Fruit fly (Drosophila melanogaster) whole organism, embryonic: ENCODE results near the gene CG2574.

Experiments used
- Awh ChIP-seq: fragments of 200-800 bp; sonication (Bioruptor generic); IDR thresholded peaks from 2 replicates; pipeline ENCODE4, ENCODE4 v1.3.6; 2022; ENCODE audit warnings: missing biosample characterization, missing genetic modification characterization
- BtbVII ChIP-seq: fragments of 200-800 bp; sonication (Bioruptor generic); optimal IDR thresholded peaks from 3 replicates; lab custom pipeline; 2017; ENCODE audit warnings: missing biosample characterization, mild to moderate bottlenecking, missing genetic modification characterization
- CG10462 ChIP-seq: fragments of 200-800 bp; sonication (Bioruptor generic); optimal IDR thresholded peaks from 2 replicates; lab custom pipeline; 2016; ENCODE audit warnings: missing biosample characterization, missing genetic modification characterization
- CG10959 ChIP-seq: fragments of 200-800 bp; sonication (Bioruptor generic); IDR thresholded peaks from 2 replicates; pipeline ENCODE4 v1.3.6; 2022; ENCODE audit warnings: missing biosample characterization, missing genetic modification characterization
- CG11504 ChIP-seq: fragments of 200-800 bp; sonication (Bioruptor generic); optimal IDR thresholded peaks from 3 replicates; lab custom pipeline; 2019; ENCODE audit warnings: missing biosample characterization, mild to moderate bottlenecking, missing genetic modification characterization, moderate library complexity
- CG12104 ChIP-seq: fragments of 200-800 bp; sonication (Bioruptor generic); optimal IDR thresholded peaks from 3 replicates; lab custom pipeline; 2016; ENCODE audit warnings: missing biosample characterization, missing genetic modification characterization
- CG15269 ChIP-seq: fragments of 200-800 bp; sonication (Bioruptor generic); optimal IDR thresholded peaks from 2 replicates; lab custom pipeline; 2018; ENCODE audit warnings: missing biosample characterization, mild to moderate bottlenecking, missing genetic modification characterization, moderate library complexity
- CG16863 ChIP-seq: fragments of 200-800 bp; sonication (Bioruptor generic); optimal IDR thresholded peaks from 3 replicates; lab custom pipeline; 2016; ENCODE audit warnings: missing biosample characterization, missing genetic modification characterization
- CG17802 ChIP-seq: fragments of 200-800 bp; sonication (Bioruptor generic); optimal IDR thresholded peaks from 2 replicates; lab custom pipeline; 2018; ENCODE audit warnings: missing biosample characterization, mild to moderate bottlenecking, missing genetic modification characterization, moderate library complexity
- CG32772 ChIP-seq: fragments of 200-800 bp; sonication (Bioruptor generic); IDR thresholded peaks from 2 replicates; pipeline ENCODE4 v1.3.6; 2022; ENCODE audit warnings: missing biosample characterization, missing genetic modification characterization
- CG4707 ChIP-seq: fragments of 200-800 bp; sonication (Bioruptor generic); optimal IDR thresholded peaks from 2 replicates; lab custom pipeline; 2018; ENCODE audit warnings: missing biosample characterization, mild to moderate bottlenecking, missing genetic modification characterization, moderate library complexity
- CG4854 ChIP-seq: fragments of 200-800 bp; sonication (Bioruptor generic); optimal IDR thresholded peaks from 2 replicates; lab custom pipeline; 2016; ENCODE audit warnings: missing biosample characterization, missing genetic modification characterization, inconsistent platforms
- CG6689 ChIP-seq: fragments of 200-800 bp; sonication (Bioruptor generic); IDR thresholded peaks from 2 replicates; pipeline ENCODE4 v1.3.6; 2022; ENCODE audit warnings: missing biosample characterization, missing genetic modification characterization
- CG6813 ChIP-seq: fragments of 200-800 bp; sonication (Bioruptor generic); optimal IDR thresholded peaks from 2 replicates; lab custom pipeline; 2017; ENCODE audit warnings: missing biosample characterization, missing genetic modification characterization, mild to moderate bottlenecking, moderate library complexity, missing genetic modification reagents
- CG9215 ChIP-seq: fragments of 200-800 bp; sonication (Bioruptor generic); IDR thresholded peaks from 2 replicates; pipeline ENCODE4 v1.3.6; 2022; ENCODE audit warnings: missing biosample characterization, missing genetic modification characterization
- CG9437 ChIP-seq: fragments of 200-800 bp; sonication (Bioruptor generic); optimal IDR thresholded peaks from 2 replicates; lab custom pipeline; 2018; ENCODE audit warnings: missing biosample characterization, mild to moderate bottlenecking, missing genetic modification characterization
- Dip2 ChIP-seq: fragments of 200-800 bp; sonication (Bioruptor generic); IDR thresholded peaks from 2 replicates; pipeline ENCODE4 v1.3.6; 2022; ENCODE audit warnings: missing biosample characterization, missing genetic modification characterization
- Dip3 ChIP-seq: fragments of 200-800 bp; sonication (Bioruptor generic); optimal IDR thresholded peaks from 3 replicates; lab custom pipeline; 2016; ENCODE audit warnings: missing biosample characterization, missing genetic modification characterization
- Dll ChIP-seq: fragments of 200-800 bp; sonication (Bioruptor generic); IDR thresholded peaks from 4 replicates; pipeline ENCODE4 v1.3.6; 2022; ENCODE audit warnings: missing biosample characterization, missing genetic modification characterization; ENCODE audit not compliant: partially characterized antibody
- Ets97D ChIP-seq: fragments of 200-800 bp; sonication (Bioruptor generic); optimal IDR thresholded peaks from 3 replicates; lab custom pipeline; 2016; ENCODE audit warnings: missing biosample characterization, missing genetic modification characterization
- Fer3 ChIP-seq: fragments of 200-800 bp; sonication (Bioruptor generic); optimal IDR thresholded peaks from 2 replicates; lab custom pipeline; 2018; ENCODE audit warnings: missing biosample characterization, mild to moderate bottlenecking, missing genetic modification characterization, moderate library complexity
- H15 ChIP-seq: fragments of 200-800 bp; sonication (Bioruptor generic); IDR thresholded peaks from 3 replicates; pipeline ENCODE4 v1.3.6; 2022; ENCODE audit warnings: missing biosample characterization, missing genetic modification characterization
- H2.0 ChIP-seq: fragments of 200-800 bp; sonication (Bioruptor generic); IDR thresholded peaks from 2 replicates; pipeline ENCODE4 v1.3.6; 2022; ENCODE audit warnings: missing biosample characterization, missing genetic modification characterization
- Hsf ChIP-seq: fragments of 200-800 bp; sonication (Bioruptor generic); optimal IDR thresholded peaks from 3 replicates; lab custom pipeline; 2016; ENCODE audit warnings: missing biosample characterization, missing genetic modification characterization
- MBD-R2 ChIP-seq: fragments of 200-800 bp; sonication (Bioruptor generic); IDR thresholded peaks from 2 replicates; pipeline ENCODE4 v1.3.6; 2022; ENCODE audit warnings: missing biosample characterization, missing genetic modification characterization
- NfI ChIP-seq: fragments of 200-800 bp; sonication (Bioruptor generic); optimal IDR thresholded peaks from 3 replicates; lab custom pipeline; 2018; ENCODE audit warnings: missing biosample characterization, mild to moderate bottlenecking, missing genetic modification characterization, moderate library complexity
- Spps ChIP-seq: fragments of 200-800 bp; sonication (Bioruptor generic); optimal IDR thresholded peaks from 2 replicates; lab custom pipeline; 2018; ENCODE audit warnings: missing biosample characterization, mild to moderate bottlenecking, missing genetic modification characterization
- Trl ChIP-seq, 3 experiments: fragments of >200 bp in 2 of 3; fragments of 200-800 bp in 1 of 3; sonication (Bioruptor generic) in 1 of 3; optimal IDR thresholded peaks; 2 replicates in 1 of 3; 3 replicates in 2 of 3; lab custom pipeline; 2016 to 2017; ENCODE audit warnings: missing biosample characterization in 1 of 3, missing genetic modification characterization in 1 of 3
- Xbp1 ChIP-seq: fragments of 200-800 bp; sonication (Bioruptor generic); optimal IDR thresholded peaks from 3 replicates; lab custom pipeline; 2016; ENCODE audit warnings: missing biosample characterization, mild to moderate bottlenecking, missing genetic modification characterization
- ara ChIP-seq: fragments of 200-800 bp; sonication (Bioruptor generic); IDR thresholded peaks from 2 replicates; pipeline ENCODE4 v1.3.6; 2022; ENCODE audit warnings: missing biosample characterization, missing genetic modification characterization
- chn ChIP-seq: fragments of 200-800 bp; sonication (Bioruptor generic); optimal IDR thresholded peaks from 2 replicates; lab custom pipeline; 2016; ENCODE audit warnings: missing biosample characterization, missing genetic modification characterization
- cwo ChIP-seq: fragments of 200-800 bp; sonication (Bioruptor generic); optimal IDR thresholded peaks from 3 replicates; lab custom pipeline; 2017; ENCODE audit warnings: missing biosample characterization, missing genetic modification characterization, mild to moderate bottlenecking, moderate library complexity, missing genetic modification reagents
- exex ChIP-seq: fragments of 200-800 bp; sonication (Bioruptor generic); optimal IDR thresholded peaks from 4 replicates; lab custom pipeline; 2018; ENCODE audit warnings: missing biosample characterization, mild to moderate bottlenecking, missing genetic modification characterization, moderate library complexity
- fd96Cb ChIP-seq: fragments of 200-800 bp; sonication (Bioruptor generic); optimal IDR thresholded peaks from 2 replicates; lab custom pipeline; 2018; ENCODE audit warnings: missing biosample characterization, mild to moderate bottlenecking, missing genetic modification characterization, moderate library complexity
- hth ChIP-seq: fragments of >200 bp; optimal IDR thresholded peaks from 2 replicates; lab custom pipeline; 2017; ENCODE audit warnings: inconsistent platforms
- ind ChIP-seq: fragments of 200-800 bp; sonication (Bioruptor generic); optimal IDR thresholded peaks from 3 replicates; lab custom pipeline; 2016; ENCODE audit warnings: missing biosample characterization, missing genetic modification characterization
- insv ChIP-seq, 2 experiments: fragments of 200-800 bp; sonication (Bioruptor generic); optimal IDR thresholded peaks; 3 replicates each; lab custom pipeline; 2016 to 2018; ENCODE audit warnings: missing biosample characterization in 2 of 2, missing genetic modification characterization in 2 of 2
- kay ChIP-seq: fragments of 200-800 bp; sonication (Bioruptor generic); optimal IDR thresholded peaks from 2 replicates; lab custom pipeline; 2016; ENCODE audit warnings: missing biosample characterization, missing genetic modification characterization
- lab ChIP-seq: fragments of 200-800 bp; sonication (Bioruptor generic); optimal IDR thresholded peaks from 3 replicates; lab custom pipeline; 2017; ENCODE audit warnings: missing biosample characterization, missing genetic modification characterization, mild to moderate bottlenecking, moderate library complexity, missing genetic modification reagents
- lilli ChIP-seq: fragments of 200-800 bp; sonication (Bioruptor generic); optimal IDR thresholded peaks from 3 replicates; lab custom pipeline; 2016; ENCODE audit warnings: missing biosample characterization, missing genetic modification characterization
- lmd ChIP-seq: fragments of 200-800 bp; sonication (Bioruptor generic); IDR thresholded peaks from 2 replicates; pipeline ENCODE4 v1.3.6; 2022; ENCODE audit warnings: missing biosample characterization, missing genetic modification characterization
- lola ChIP-seq, 3 experiments: fragments of >200 bp in 2 of 3; fragments of 200-800 bp in 1 of 3; sonication (Bioruptor generic) in 1 of 3; optimal IDR thresholded peaks; 2 replicates each; lab custom pipeline; 2017 to 2019; ENCODE audit warnings: missing biosample characterization in 3 of 3, missing genetic modification characterization in 3 of 3, mild to moderate bottlenecking in 1 of 3, moderate library complexity in 1 of 3
- pan ChIP-seq, 4 experiments: fragments of >200 bp in 3 of 4; fragments of 200-800 bp in 1 of 4; sonication (Bioruptor generic) in 1 of 4; optimal IDR thresholded peaks in 3 of 4; IDR thresholded peaks in 1 of 4; 2 replicates each; pipeline versions ENCODE4 v1.3.6 to Lab custom; 2017 to 2022; ENCODE audit warnings: missing biosample characterization in 2 of 4, missing genetic modification characterization in 2 of 4, mixed read lengths in 1 of 4
- phol ChIP-seq: fragments of 200-800 bp; sonication (Bioruptor generic); optimal IDR thresholded peaks from 3 replicates; lab custom pipeline; 2018; ENCODE audit warnings: missing biosample characterization, mild to moderate bottlenecking, missing genetic modification characterization, moderate library complexity
- seq ChIP-seq: fragments of 200-800 bp; sonication (Bioruptor generic); IDR thresholded peaks from 2 replicates; pipeline ENCODE4 v1.3.6; 2022; ENCODE audit warnings: missing biosample characterization, missing genetic modification characterization
- sim ChIP-seq: fragments of 200-800 bp; sonication (Bioruptor generic); IDR thresholded peaks from 2 replicates; pipeline ENCODE4 v1.3.6; 2022; ENCODE audit warnings: missing biosample characterization, missing genetic modification characterization
- sima ChIP-seq: fragments of 200-800 bp; sonication (Bioruptor generic); optimal IDR thresholded peaks from 2 replicates; lab custom pipeline; 2016; ENCODE audit warnings: missing biosample characterization, missing genetic modification characterization
- sisA ChIP-seq: fragments of 200-800 bp; sonication (Bioruptor generic); IDR thresholded peaks from 2 replicates; pipeline ENCODE4 v1.3.6; 2022; ENCODE audit warnings: missing biosample characterization, missing genetic modification characterization
- tio ChIP-seq: fragments of 200-800 bp; sonication (Bioruptor generic); optimal IDR thresholded peaks from 2 replicates; lab custom pipeline; 2017; ENCODE audit warnings: missing biosample characterization, missing genetic modification characterization, inconsistent platforms
- ttk ChIP-seq: fragments of 200-800 bp; sonication (Bioruptor generic); IDR thresholded peaks from 2 replicates; pipeline ENCODE4 v2.1.2; 2022; ENCODE audit warnings: missing biosample characterization, missing genetic modification characterization

The CG2574 gene

dm6 chrX:12454358-12454757 is 45.7 kb downstream of the CG2574 start, which contains the start of gene CG15927 (continued):
- TF ChIP-seq CG4707 (GFP tag; lab: Kevin White, UChicago), result peak; percentile 40
- peak; percentile 48 for TF ChIP-seq CG6813 (GFP tag; lab: Kevin White, UChicago)
- TF ChIP-seq CG12104 (GFP tag; lab: Kevin White, UChicago), result no peak
- TF ChIP-seq lilli, result peak; percentile 66
- peak; percentile 36 for TF ChIP-seq CG16863 (GFP tag; lab: Kevin White, UChicago)
- peak; percentile 60 for TF ChIP-seq H2.0 (GFP tag; lab: Robert Waterston, UW)
- TF ChIP-seq lola (GFP tag; optimal IDR thresholded peaks at IDR 0.05; lab: Kevin White, UChicago), result peak in 1 of 3 experiments; percentile 33
- no peak for TF ChIP-seq chn (GFP tag; lab: Kevin White, UChicago)
- TF ChIP-seq hth (lab: Kevin White, UChicago), result no peak
- no peak for TF ChIP-seq insv (GFP tag; optimal IDR thresholded peaks at IDR 0.05; lab: Kevin White, UChicago)
- no peak for TF ChIP-seq sima (GFP tag; lab: Kevin White, UChicago)
- peak; percentile 81 for TF ChIP-seq sisA (GFP tag; lab: Robert Waterston, UW)
- TF ChIP-seq kay (GFP tag; lab: Kevin White, UChicago), result peak; percentile 27
- no peak for TF ChIP-seq ara (GFP tag; lab: Robert Waterston, UW)
- TF ChIP-seq CG10959 (GFP tag; lab: Robert Waterston, UW), result peak; percentile 64
- peak; percentile 10 for TF ChIP-seq NfI (GFP tag; lab: Kevin White, UChicago)
- TF ChIP-seq CG17802 (tag; lab: Kevin White, UChicago), result peak; percentile 15
- TF ChIP-seq pan (optimal IDR thresholded peaks at IDR 0.05; lab: Kevin White, UChicago), result no peak
- no peak for TF ChIP-seq pan (GFP tag; optimal IDR thresholded peaks at IDR 0.05 in 1 of 2, IDR thresholded peaks at IDR 0.05 in 1 of 2)
- peak; percentile 26 for TF ChIP-seq Fer3
- TF ChIP-seq Dip3 (GFP tag; lab: Kevin White, UChicago), result peak; percentile 8
- no peak for TF ChIP-seq CG10462 (GFP tag; lab: Kevin White, UChicago)
- peak; percentile 47 for TF ChIP-seq Xbp1
- peak; percentile 8 for TF ChIP-seq Spps (tag; lab: Kevin White, UChicago)
- TF ChIP-seq lab (GFP tag; lab: Kevin White, UChicago), result peak; percentile 50
- TF ChIP-seq Dll (GFP tag; lab: Robert Waterston, UW), result no peak
- TF ChIP-seq cwo (GFP tag; lab: Kevin White, UChicago), result peak; percentile 4
- TF ChIP-seq exex (tag; lab: Kevin White, UChicago), result no peak
- TF ChIP-seq Dip2, result no peak
- 0 out of 2 replicates have a peak, but pooled peaks have one; percentile 27 for TF ChIP-seq ttk (GFP tag; lab: Robert Waterston, UW)
- no peak for TF ChIP-seq Trl (optimal IDR thresholded peaks at IDR 0.05; lab: Kevin White, UChicago)
- TF ChIP-seq Trl (GFP tag; optimal IDR thresholded peaks at IDR 0.05; lab: Kevin White, UChicago), result peak; percentile 23
- no peak for TF ChIP-seq CG32772
- TF ChIP-seq H15 (GFP tag; lab: Robert Waterston, UW), result peak; percentile 53; the same call in 1 of the 3 replicates
- peak; percentile 28; the same call in 1 of the 2 replicates for TF ChIP-seq MBD-R2 (GFP tag; lab: Robert Waterston, UW)
- no peak for TF ChIP-seq sim (GFP tag; lab: Robert Waterston, UW)
- TF ChIP-seq CG15269 (tag; lab: Kevin White, UChicago), result peak; percentile 54
- peak; percentile 48 for TF ChIP-seq tio (GFP tag; lab: Kevin White, UChicago)
- peak; percentile 55 for TF ChIP-seq lmd
- no peak for TF ChIP-seq BtbVII (GFP tag; lab: Kevin White, UChicago)
- TF ChIP-seq CG4854 (GFP tag; lab: Kevin White, UChicago), result no peak
- peak; percentile 68 for TF ChIP-seq fd96Cb (tag; lab: Kevin White, UChicago)
- TF ChIP-seq Ets97D, result no peak
- peak; percentile 36 for TF ChIP-seq seq (GFP tag; lab: Robert Waterston, UW)
- peak; percentile 67 for TF ChIP-seq CG11504 (tag; lab: Kevin White, UChicago)
- peak; percentile 54 for TF ChIP-seq ind
- no peak for TF ChIP-seq CG6689 (GFP tag; lab: Robert Waterston, UW)
- no peak for TF ChIP-seq CG9437 (GFP tag; lab: Kevin White, UChicago)
- no peak for TF ChIP-seq Awh
- TF ChIP-seq CG9215, result no peak
- peak; percentile 47 for TF ChIP-seq Hsf (GFP tag; lab: Kevin White, UChicago)
- TF ChIP-seq phol (tag; lab: Kevin White, UChicago), result peak; percentile 69
